Fruit fly (Drosophila melanogaster): Measurements from ENCODE around the gene CG43673.

Gene CG43673

DNA sequence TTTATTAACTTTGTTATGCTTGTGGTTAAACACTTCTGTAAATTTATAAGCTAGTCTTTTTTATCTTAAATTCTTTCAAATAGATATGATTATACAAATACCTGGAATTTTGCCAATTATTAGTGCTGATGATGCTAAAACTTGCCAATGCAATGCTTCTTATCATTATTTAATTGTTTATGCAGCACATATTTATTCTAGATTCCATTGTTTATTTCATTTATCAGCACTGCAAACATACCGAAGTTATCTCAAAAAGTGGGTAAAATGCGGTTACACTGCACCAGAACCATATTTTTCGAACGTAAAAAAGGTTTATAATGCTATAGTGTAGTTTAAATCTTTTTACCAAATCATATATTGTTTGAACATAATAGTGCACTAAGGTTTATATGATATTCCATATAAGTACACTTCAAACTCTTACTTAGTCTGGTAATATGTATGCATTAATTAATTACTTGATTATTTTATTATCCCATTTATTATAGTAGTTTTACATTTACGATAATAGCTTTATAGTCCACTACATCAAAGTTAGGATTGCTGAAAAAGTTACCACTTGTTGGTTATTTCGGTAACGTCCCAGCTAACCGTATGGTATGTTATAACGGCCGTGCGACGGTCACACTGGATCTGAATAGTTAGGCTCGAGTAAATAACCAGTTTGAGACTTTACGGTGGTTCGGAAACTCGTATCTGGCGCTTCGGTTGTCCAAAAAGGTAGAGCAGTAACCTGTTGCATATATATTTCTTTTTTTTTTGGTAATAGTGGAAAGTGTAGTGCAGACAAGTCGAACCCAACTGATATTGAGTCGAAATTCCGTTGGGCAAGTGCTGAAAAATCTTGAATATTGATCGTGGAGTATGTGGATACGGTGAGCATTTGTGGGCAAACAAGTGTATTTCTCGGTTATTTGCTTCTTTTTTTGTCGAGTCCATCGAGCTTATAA, 9.6 kb downstream of the CG43673 start, which contains the start of gene Rhp (continued):
- TF ChIP-seq E2f2 (GFP tag; IDR thresholded peaks at IDR 0.05) (no peak), repo (GFP tag; optimal IDR thresholded peaks at IDR 0.05) (no peak), CG17385 (GFP tag; optimal IDR thresholded peaks at IDR 0.05) (peak; percentile 44), ash1 (GFP tag; optimal IDR thresholded peaks at IDR 0.05) (no peak), CG17361 (GFP tag; IDR thresholded peaks at IDR 0.05) (peak; percentile 37; the same call in 1 of the 3 replicates), fd3F (GFP tag; optimal IDR thresholded peaks at IDR 0.05) (peak; percentile 58), exex (tag; optimal IDR thresholded peaks at IDR 0.05) (peak; percentile 46), Doc3 (GFP tag; IDR thresholded peaks at IDR 0.05; ENCODE audit: partially characterized antibody) (no peak), fd64A (GFP tag; optimal IDR thresholded peaks at IDR 0.05) (peak; percentile 35), CG14014 (GFP tag; IDR thresholded peaks at IDR 0.05) (peak; percentile 63; the same call in 1 of the 2 replicates), CoRest (tag; optimal IDR thresholded peaks at IDR 0.05) (peak; percentile 45), CG12391 (tag; optimal IDR thresholded peaks at IDR 0.05) (peak; percentile 11), CG16815 (GFP tag; optimal IDR thresholded peaks at IDR 0.05) (no peak), pan (optimal IDR thresholded peaks at IDR 0.05) (no peak), pan (GFP tag; optimal IDR thresholded peaks at IDR 0.05 in 1 of 2, IDR thresholded peaks at IDR 0.05 in 1 of 2) (no peak), CG17328 (GFP tag; IDR thresholded peaks at IDR 0.05) (no peak; the same call in 1 of the 2 replicates), chn (GFP tag; optimal IDR thresholded peaks at IDR 0.05) (no peak), crc (GFP tag; optimal IDR thresholded peaks at IDR 0.05) (no peak), Sry-δ (GFP tag; optimal IDR thresholded peaks at IDR 0.05) (no peak), tx (GFP tag; optimal IDR thresholded peaks at IDR 0.05) (no peak), CG11695 (GFP tag; IDR thresholded peaks at IDR 0.05) (0 out of 3 replicates have a peak, but pooled peaks have one; percentile 34), CG4617 (GFP tag; optimal IDR thresholded peaks at IDR 0.05; ENCODE audit: borderline replicate concordance) (no peak), Ptx1 (GFP tag; IDR thresholded peaks at IDR 0.05) (no peak), HLH3B (GFP tag; IDR thresholded peaks at IDR 0.05) (no peak), CG14441 (GFP tag; IDR thresholded peaks at IDR 0.05) (no peak), trh (GFP tag; optimal IDR thresholded peaks at IDR 0.05) (no peak), CG8089 (GFP tag; optimal IDR thresholded peaks at IDR 0.05) (no peak), Ets97D (GFP tag; optimal IDR thresholded peaks at IDR 0.05) (no peak), p53 (GFP tag; optimal IDR thresholded peaks at IDR 0.05) (no peak), bab2 (GFP tag; optimal IDR thresholded peaks at IDR 0.05) (no peak), CG17186 (GFP tag; optimal IDR thresholded peaks at IDR 0.05) (no peak), CG31365 (tag; optimal IDR thresholded peaks at IDR 0.05) (peak; percentile 49), cato (GFP tag; optimal IDR thresholded peaks at IDR 0.05; ENCODE audit: borderline replicate concordance) (no peak), trem (tag; optimal IDR thresholded peaks at IDR 0.05) (no peak), CG8944 (GFP tag; optimal IDR thresholded peaks at IDR 0.05) (no peak), C15 (GFP tag; IDR thresholded peaks at IDR 0.05) (no peak), Trl (optimal IDR thresholded peaks at IDR 0.05) (no peak), Trl (GFP tag; optimal IDR thresholded peaks at IDR 0.05) (no peak), Asciz (GFP tag; optimal IDR thresholded peaks at IDR 0.05) (peak; percentile 64), D19A (tag; optimal IDR thresholded peaks at IDR 0.05) (peak; percentile 47), CG13775 (GFP tag; optimal IDR thresholded peaks at IDR 0.05) (no peak), Doc2 (GFP tag; IDR thresholded peaks at IDR 0.05) (no peak), Dip3 (GFP tag; optimal IDR thresholded peaks at IDR 0.05) (no peak), Hr3 (GFP tag; optimal IDR thresholded peaks at IDR 0.05) (no peak), otp (GFP tag; IDR thresholded peaks at IDR 0.05) (no peak), Elba2 (GFP tag; optimal IDR thresholded peaks at IDR 0.05) (no peak), wor (GFP tag; IDR thresholded peaks at IDR 0.05) (no peak), gfzf (GFP tag; optimal IDR thresholded peaks at IDR 0.05) (peak; percentile 71), wdn (GFP tag; IDR thresholded peaks at IDR 0.05) (no peak), Ssrp (tag; optimal IDR thresholded peaks at IDR 0.05) (no peak)
